Worm (Caenorhabditis elegans): Measurements from ENCODE around the gene fust-1.

Gene fust-1

DNA sequence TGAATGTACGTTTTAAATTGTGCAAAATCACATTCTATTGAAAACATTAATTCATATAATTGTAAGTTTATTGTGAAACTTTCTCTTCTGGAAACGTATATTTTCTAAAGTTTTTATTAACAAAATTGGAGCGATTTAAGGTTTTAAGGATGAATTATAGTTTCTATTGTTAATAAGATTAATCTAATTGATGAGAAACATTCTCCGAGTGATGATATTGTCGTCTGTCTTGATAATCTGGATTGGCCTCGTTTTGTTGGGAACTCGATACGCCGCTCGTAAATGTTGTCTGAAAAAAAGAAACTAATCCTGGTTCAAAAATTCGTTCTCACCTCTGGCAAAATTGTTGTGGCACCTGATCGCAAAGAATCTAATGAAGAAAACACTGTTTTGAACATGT lies 46.1 kb upstream of the fust-1 start:
- no peak for TF ChIP-seq mdl-1 (tag; optimal IDR thresholded peaks at IDR 0.05)
- no peak for TF ChIP-seq ceh-16 (tag; optimal IDR thresholded peaks at IDR 0.05)
- no peak for TF ChIP-seq aly-2 (tag; optimal IDR thresholded peaks at IDR 0.05)
- TF ChIP-seq pha-4 (tag; optimal IDR thresholded peaks at IDR 0.05), result no peak

DNA sequence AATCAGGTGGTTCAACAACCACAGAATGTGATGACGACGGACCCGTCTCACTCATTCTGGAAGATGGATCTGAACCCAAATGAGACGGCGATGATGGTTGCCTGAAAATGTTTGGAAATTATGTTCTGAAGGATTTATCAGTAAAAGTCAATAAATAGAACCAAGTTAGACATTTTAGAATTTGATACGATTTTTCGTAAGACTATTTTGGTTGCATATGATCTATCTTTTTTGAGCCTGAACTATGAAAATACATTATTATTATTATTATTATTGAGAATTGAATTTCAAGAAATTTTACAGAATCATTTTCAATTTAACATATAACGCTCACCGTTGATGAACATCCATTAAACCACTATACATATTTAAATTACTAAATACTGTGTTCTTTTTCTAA lies 42.4 kb upstream of the fust-1 start, which contains the start of gene F10E7.9:
F10E7.9 (minus strand) TSS at position 101 of the 400 bp plus-strand sequence.
- TF ChIP-seq nhr-43 (tag; optimal IDR thresholded peaks at IDR 0.05; ENCODE audit: poor library complexity, severe bottlenecking), result no peak

DNA sequence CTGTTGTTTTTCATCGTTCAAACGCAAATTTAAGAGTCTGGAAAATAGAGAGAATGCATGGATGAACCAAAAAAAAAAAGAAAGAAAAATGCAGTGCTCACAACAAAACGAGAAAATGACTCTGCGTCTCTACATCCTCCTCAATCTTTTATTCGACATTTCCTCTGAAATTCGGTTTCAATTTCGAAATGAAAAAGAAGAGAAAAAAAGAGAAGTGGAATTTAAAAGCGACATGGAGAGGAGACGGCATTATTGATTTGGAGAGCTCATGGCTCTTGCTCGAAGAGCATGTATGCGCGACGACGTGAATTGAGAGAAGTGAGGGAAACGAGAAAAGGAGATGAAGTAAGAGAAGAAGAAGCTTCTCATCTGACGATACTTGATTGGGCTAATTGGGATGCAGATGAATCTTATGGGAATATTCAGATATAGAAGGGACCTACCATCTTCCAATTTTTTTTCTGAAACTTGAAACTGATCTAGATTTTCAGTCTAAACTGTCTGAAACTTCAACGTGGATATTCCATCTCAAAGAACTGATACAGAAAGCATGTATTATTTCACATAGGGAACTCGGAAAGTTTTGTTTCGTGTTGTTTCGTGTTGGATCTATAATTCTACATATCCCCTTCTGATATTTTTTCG lies 41.2 kb upstream of the fust-1 start:
- no peak for TF ChIP-seq fkh-2 (tag; optimal IDR thresholded peaks at IDR 0.05)
- no peak for TF ChIP-seq eor-1 (tag; optimal IDR thresholded peaks at IDR 0.05)
- no peak for TF ChIP-seq ceh-9 (tag; optimal IDR thresholded peaks at IDR 0.05)
- TF ChIP-seq nfya-1 (tag; optimal IDR thresholded peaks at IDR 0.05; ENCODE audit: insufficient read depth), result peak; percentile 9
- TF ChIP-seq unc-62 (GFP tag; optimal IDR thresholded peaks at IDR 0.05), result no peak
- peak; percentile 60 for TF ChIP-seq fkh-10 (GFP tag; optimal IDR thresholded peaks at IDR 0.05)
- TF ChIP-seq ZK546.5 (tag; optimal IDR thresholded peaks at IDR 0.05), result no peak
- no peak for TF ChIP-seq ama-1 (optimal IDR thresholded peaks at IDR 0.05)

DNA sequence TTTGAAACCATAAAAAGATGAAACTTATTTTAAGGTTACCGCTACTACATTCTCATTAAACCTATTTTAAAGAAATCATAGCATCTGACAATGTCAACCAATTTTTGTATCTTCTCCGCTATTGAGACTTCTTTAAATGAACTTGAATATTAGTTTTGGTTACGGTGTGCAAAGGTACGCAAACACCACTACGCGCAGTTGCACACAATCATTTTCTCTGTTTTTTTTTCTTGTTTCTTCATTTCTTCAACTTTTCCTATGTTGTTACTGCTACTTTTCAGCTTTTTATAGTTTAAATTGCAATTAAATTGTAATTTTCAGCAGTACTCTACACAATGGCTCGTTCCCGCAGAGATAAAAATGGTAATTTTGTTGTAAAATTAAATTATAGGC lies 40.7 kb upstream of the fust-1 start, which contains the start of gene F10E7.5:
F10E7.5 (plus strand) TSS at position 322 of the 393 bp plus-strand sequence.
- TF ChIP-seq sea-2 (GFP tag; optimal IDR thresholded peaks at IDR 0.05), result no peak
- no peak for TF ChIP-seq ztf-11 (tag; optimal IDR thresholded peaks at IDR 0.05)
- TF ChIP-seq lsy-12 (tag; optimal IDR thresholded peaks at IDR 0.05), result no peak
- TF ChIP-seq tbx-2 (tag; optimal IDR thresholded peaks at IDR 0.05), result no peak
- no peak for TF ChIP-seq unc-39 (tag; optimal IDR thresholded peaks at IDR 0.05)
- no peak for TF ChIP-seq ZK546.5 (tag; optimal IDR thresholded peaks at IDR 0.05)
- TF ChIP-seq nhr-76 (tag; optimal IDR thresholded peaks at IDR 0.05), result no peak
- TF ChIP-seq ceh-9 (tag; optimal IDR thresholded peaks at IDR 0.05), result no peak
- no peak for TF ChIP-seq mdl-1 (tag; optimal IDR thresholded peaks at IDR 0.05)
- TF ChIP-seq lin-15B (tag; optimal IDR thresholded peaks at IDR 0.05), result peak; percentile 48
- TF ChIP-seq unc-62 (GFP tag; optimal IDR thresholded peaks at IDR 0.05), result no peak
- no peak for TF ChIP-seq fos-1 (tag; optimal IDR thresholded peaks at IDR 0.05)
- no peak for TF ChIP-seq nhr-67 (tag; optimal IDR thresholded peaks at IDR 0.05)
- peak; percentile 41 for TF ChIP-seq snpc-4 (tag; optimal IDR thresholded peaks at IDR 0.05)
- TF ChIP-seq mml-1 (tag; optimal IDR thresholded peaks at IDR 0.05), result no peak
- no peak for TF ChIP-seq elt-3 (tag; optimal IDR thresholded peaks at IDR 0.05)
- no peak for TF ChIP-seq R02D3.7 (tag; optimal IDR thresholded peaks at IDR 0.05)
- no peak for TF ChIP-seq nhr-237 (tag; optimal IDR thresholded peaks at IDR 0.05)
- no peak for TF ChIP-seq elt-2 (tag; optimal IDR thresholded peaks at IDR 0.05)
- no peak for TF ChIP-seq nhr-25 (tag; optimal IDR thresholded peaks at IDR 0.05)
- no peak for TF ChIP-seq ceh-16 (tag; optimal IDR thresholded peaks at IDR 0.05)
- no peak for TF ChIP-seq aly-2 (tag; optimal IDR thresholded peaks at IDR 0.05)
- TF ChIP-seq elt-1 (tag; optimal IDR thresholded peaks at IDR 0.05), result no peak
- peak; percentile 3 for TF ChIP-seq skn-1 (tag; optimal IDR thresholded peaks at IDR 0.05)
- no peak for TF ChIP-seq jun-1 (tag; optimal IDR thresholded peaks at IDR 0.05)
- no peak for TF ChIP-seq egl-27 (tag; optimal IDR thresholded peaks at IDR 0.05)
- TF ChIP-seq pqm-1 (tag; optimal IDR thresholded peaks at IDR 0.05), result no peak
- TF ChIP-seq eor-1 (tag; optimal IDR thresholded peaks at IDR 0.05), result no peak
- TF ChIP-seq zag-1 (tag; optimal IDR thresholded peaks at IDR 0.05), result no peak
- TF ChIP-seq nhr-23 (tag; optimal IDR thresholded peaks at IDR 0.05), result no peak
- no peak for TF ChIP-seq ama-1 (optimal IDR thresholded peaks at IDR 0.05)
- TF ChIP-seq nhr-77 (tag; optimal IDR thresholded peaks at IDR 0.05), result no peak
- no peak for TF ChIP-seq daf-12 (tag; optimal IDR thresholded peaks at IDR 0.05)
- no peak for TF ChIP-seq pha-4 (tag; optimal IDR thresholded peaks at IDR 0.05)
- peak; percentile 27 for TF ChIP-seq lin-39 (tag; optimal IDR thresholded peaks at IDR 0.05)
- peak; percentile 13 for TF ChIP-seq nhr-43 (tag; optimal IDR thresholded peaks at IDR 0.05; ENCODE audit: poor library complexity, severe bottlenecking)
- TF ChIP-seq ztf-4 (tag; optimal IDR thresholded peaks at IDR 0.05), result no peak
- TF ChIP-seq fkh-2 (tag; optimal IDR thresholded peaks at IDR 0.05), result no peak
- TF ChIP-seq nhr-11 (tag; optimal IDR thresholded peaks at IDR 0.05), result no peak
- no peak for TF ChIP-seq nhr-28 (tag; optimal IDR thresholded peaks at IDR 0.05)
- no peak for TF ChIP-seq nhr-12 (tag; optimal IDR thresholded peaks at IDR 0.05)
- peak; percentile 81 for TF ChIP-seq nfya-1 (tag; optimal IDR thresholded peaks at IDR 0.05; ENCODE audit: insufficient read depth)
- TF ChIP-seq ceh-28 (tag; optimal IDR thresholded peaks at IDR 0.05), result no peak
- no peak for TF ChIP-seq egl-5 (tag; optimal IDR thresholded peaks at IDR 0.05)
- no peak for TF ChIP-seq hmg-11 (tag; optimal IDR thresholded peaks at IDR 0.05)
- peak; percentile 1 for TF ChIP-seq fkh-10 (GFP tag; optimal IDR thresholded peaks at IDR 0.05)
